Worm (Caenorhabditis elegans): Measurements from ENCODE around the gene ttr-33.

The ttr-33 gene

DNA sequence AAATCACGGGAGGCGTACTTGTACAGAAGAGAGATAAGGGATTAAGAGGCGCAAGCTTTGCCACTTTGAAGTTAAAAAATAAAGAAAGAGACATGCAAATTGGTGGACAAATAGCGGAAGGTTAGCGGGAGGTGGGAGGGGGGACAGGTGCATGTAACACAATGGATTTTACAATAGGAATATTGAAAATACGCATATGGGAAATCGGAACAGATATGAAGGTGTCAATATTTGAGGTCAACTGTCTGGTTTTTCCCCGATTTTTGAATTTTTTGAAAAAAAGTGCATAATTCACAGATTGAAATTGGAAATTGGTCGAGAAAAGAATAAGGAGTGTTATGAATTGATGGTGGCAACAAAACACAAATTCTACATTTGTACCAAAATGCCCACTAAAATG lies 24.1 kb upstream of the ttr-33 start, which contains the start of gene C37C3.17:
C37C3.17 (minus strand) TSS at position 101 of the 400 bp plus-strand sequence.
- no peak for TF ChIP-seq cog-1 (tag; optimal IDR thresholded peaks at IDR 0.05)
- TF ChIP-seq T22C8.4 (GFP tag; IDR thresholded peaks at IDR 0.05), result no peak
- TF ChIP-seq flt-1 (GFP tag; IDR thresholded peaks at IDR 0.05), result no peak
- no peak for TF ChIP-seq ref-1 (GFP tag; conservative IDR thresholded peaks at IDR 0.05)
- TF ChIP-seq med-1 (GFP tag; optimal IDR thresholded peaks at IDR 0.05; ENCODE audit: insufficient read depth), result no peak
- no peak for TF ChIP-seq ztf-23 (GFP tag; IDR thresholded peaks at IDR 0.05)
- no peak for TF ChIP-seq ztf-29 (GFP tag; IDR thresholded peaks at IDR 0.05)
- no peak for TF ChIP-seq klf-2 (GFP tag; conservative IDR thresholded peaks at IDR 0.05)
- TF ChIP-seq tab-1 (GFP tag; IDR thresholded peaks at IDR 0.05), result no peak

DNA sequence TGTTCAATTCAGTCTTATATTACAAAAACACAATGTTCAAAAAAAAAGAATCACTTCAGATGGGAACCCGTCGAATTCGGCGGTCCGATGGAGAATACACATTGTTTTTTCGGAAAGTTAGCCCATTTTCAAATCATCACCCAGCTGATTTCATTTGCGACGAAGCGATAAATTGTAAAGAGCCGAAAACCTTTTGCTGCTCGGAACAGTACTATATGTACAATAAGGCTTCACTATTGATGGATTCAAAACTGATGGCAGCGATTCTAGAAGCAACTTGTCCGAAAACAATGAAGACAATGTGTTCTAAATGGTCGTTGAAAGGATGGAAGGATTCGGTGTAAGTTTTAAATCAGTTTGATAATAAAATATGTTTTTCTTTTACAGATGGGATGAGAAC lies 20.2 kb upstream of the ttr-33 start, which contains the start of gene C37C3.1:
C37C3.1 (plus strand) TSS at position 33 of the 400 bp plus-strand sequence.
- TF ChIP-seq med-1 (GFP tag; optimal IDR thresholded peaks at IDR 0.05; ENCODE audit: insufficient read depth) (no peak), klf-2 (GFP tag; conservative IDR thresholded peaks at IDR 0.05) (no peak), tab-1 (GFP tag; IDR thresholded peaks at IDR 0.05) (no peak), ref-1 (GFP tag; conservative IDR thresholded peaks at IDR 0.05) (no peak), T22C8.4 (GFP tag; IDR thresholded peaks at IDR 0.05) (no peak), cog-1 (tag; optimal IDR thresholded peaks at IDR 0.05) (no peak), ztf-29 (GFP tag; IDR thresholded peaks at IDR 0.05) (no peak), flt-1 (GFP tag; IDR thresholded peaks at IDR 0.05) (no peak), ztf-23 (GFP tag; IDR thresholded peaks at IDR 0.05) (no peak)

ce11 chrV:7856641-7857040 lies 18.9 kb upstream of the ttr-33 start:
- TF ChIP-seq klf-2 (GFP tag; conservative IDR thresholded peaks at IDR 0.05), result no peak
- no peak for TF ChIP-seq flt-1 (GFP tag; IDR thresholded peaks at IDR 0.05)
- no peak for TF ChIP-seq ztf-23 (GFP tag; IDR thresholded peaks at IDR 0.05)
- TF ChIP-seq T22C8.4 (GFP tag; IDR thresholded peaks at IDR 0.05), result no peak
- TF ChIP-seq tab-1 (GFP tag; IDR thresholded peaks at IDR 0.05), result no peak
- no peak for TF ChIP-seq cog-1 (tag; optimal IDR thresholded peaks at IDR 0.05)

- no peak for TF ChIP-seq ztf-23 (GFP tag; IDR thresholded peaks at IDR 0.05)
- no peak for TF ChIP-seq ref-1 (GFP tag; conservative IDR thresholded peaks at IDR 0.05)
- no peak for TF ChIP-seq tab-1 (GFP tag; IDR thresholded peaks at IDR 0.05)
- TF ChIP-seq ztf-29 (GFP tag; IDR thresholded peaks at IDR 0.05), result no peak
- TF ChIP-seq klf-2 (GFP tag; conservative IDR thresholded peaks at IDR 0.05), result no peak
- TF ChIP-seq T22C8.4 (GFP tag; IDR thresholded peaks at IDR 0.05), result no peak
- TF ChIP-seq cog-1 (tag; optimal IDR thresholded peaks at IDR 0.05), result no peak
- no peak for TF ChIP-seq med-1 (GFP tag; optimal IDR thresholded peaks at IDR 0.05; ENCODE audit: insufficient read depth)
- no peak for TF ChIP-seq flt-1 (GFP tag; IDR thresholded peaks at IDR 0.05)
Measured at ce11 chrV:7855382-7855994, 17.8 kb upstream of the ttr-33 start, which contains the start of gene C37C3.2. C37C3.2 (plus strand) TSS chrV:7855944.

ce11 chrV:7854603-7855002 lies 16.9 kb upstream of the ttr-33 start, which contains the start of the genes C37C3.9 and C37C3.18:
C37C3.9 (minus strand) TSS chrV:7854700.
C37C3.18 (plus strand) TSS chrV:7854993.
- TF ChIP-seq flt-1 (GFP tag; IDR thresholded peaks at IDR 0.05), result 0 out of 2 replicates have a peak, but pooled peaks have one; percentile 49
- no peak for TF ChIP-seq T22C8.4 (GFP tag; IDR thresholded peaks at IDR 0.05)
- 0 out of 2 replicates have a peak, but pooled peaks have one; percentile 42 for TF ChIP-seq tab-1 (GFP tag; IDR thresholded peaks at IDR 0.05)
- peak; percentile 30 for TF ChIP-seq cog-1 (tag; optimal IDR thresholded peaks at IDR 0.05)
- no peak for TF ChIP-seq ztf-23 (GFP tag; IDR thresholded peaks at IDR 0.05)

- TF ChIP-seq flt-1 (GFP tag; IDR thresholded peaks at IDR 0.05) (no peak), ref-1 (GFP tag; conservative IDR thresholded peaks at IDR 0.05) (no peak), ztf-23 (GFP tag; IDR thresholded peaks at IDR 0.05) (no peak), tab-1 (GFP tag; IDR thresholded peaks at IDR 0.05) (no peak), ztf-29 (GFP tag; IDR thresholded peaks at IDR 0.05) (no peak), med-1 (GFP tag; optimal IDR thresholded peaks at IDR 0.05; ENCODE audit: insufficient read depth) (no peak), cog-1 (tag; optimal IDR thresholded peaks at IDR 0.05) (no peak)
Measured at ce11 chrV:7853900-7854299, 16.2 kb upstream of the ttr-33 start.

ce11 chrV:7852078-7852477 lies 14.4 kb upstream of the ttr-33 start:
- TF ChIP-seq med-1 (GFP tag; optimal IDR thresholded peaks at IDR 0.05; ENCODE audit: insufficient read depth) (no peak), flt-1 (GFP tag; IDR thresholded peaks at IDR 0.05) (no peak), ztf-29 (GFP tag; IDR thresholded peaks at IDR 0.05) (no peak), tab-1 (GFP tag; IDR thresholded peaks at IDR 0.05) (no peak), cog-1 (tag; optimal IDR thresholded peaks at IDR 0.05) (no peak), ztf-23 (GFP tag; IDR thresholded peaks at IDR 0.05) (no peak)

- TF ChIP-seq ztf-23 (GFP tag; IDR thresholded peaks at IDR 0.05) (no peak), cog-1 (tag; optimal IDR thresholded peaks at IDR 0.05) (peak; percentile 1), klf-2 (GFP tag; conservative IDR thresholded peaks at IDR 0.05) (no peak)
Measured at ce11 chrV:7848251-7848650, 10.5 kb upstream of the ttr-33 start.

DNA sequence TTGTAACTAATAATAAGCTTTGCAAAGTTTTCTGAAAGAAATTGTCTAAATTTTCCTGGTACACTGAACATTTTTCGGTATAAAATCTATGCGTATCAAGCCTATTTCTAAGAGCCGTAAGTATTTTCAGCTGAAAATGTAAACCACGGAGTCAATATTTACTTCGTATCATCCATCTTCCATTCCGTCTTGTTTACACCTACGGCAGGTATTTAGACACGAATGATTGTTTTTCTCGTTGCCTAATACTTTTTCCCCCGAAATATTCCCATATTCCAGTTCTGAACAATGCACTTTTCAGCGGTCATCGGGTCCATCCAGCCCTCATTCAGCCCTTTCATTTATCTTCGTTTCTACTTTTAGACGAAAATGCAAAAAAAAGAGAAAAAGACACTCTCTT lies 10.0 kb upstream of the ttr-33 start:
- TF ChIP-seq ref-1 (GFP tag; conservative IDR thresholded peaks at IDR 0.05), result no peak
- TF ChIP-seq ztf-29 (GFP tag; IDR thresholded peaks at IDR 0.05), result no peak
- no peak for TF ChIP-seq med-1 (GFP tag; optimal IDR thresholded peaks at IDR 0.05; ENCODE audit: insufficient read depth)
- TF ChIP-seq ztf-23 (GFP tag; IDR thresholded peaks at IDR 0.05), result no peak
- no peak for TF ChIP-seq flt-1 (GFP tag; IDR thresholded peaks at IDR 0.05)
- no peak for TF ChIP-seq klf-2 (GFP tag; conservative IDR thresholded peaks at IDR 0.05)
- TF ChIP-seq cog-1 (tag; optimal IDR thresholded peaks at IDR 0.05), result no peak
- TF ChIP-seq T22C8.4 (GFP tag; IDR thresholded peaks at IDR 0.05), result no peak
- no peak for TF ChIP-seq tab-1 (GFP tag; IDR thresholded peaks at IDR 0.05)

DNA sequence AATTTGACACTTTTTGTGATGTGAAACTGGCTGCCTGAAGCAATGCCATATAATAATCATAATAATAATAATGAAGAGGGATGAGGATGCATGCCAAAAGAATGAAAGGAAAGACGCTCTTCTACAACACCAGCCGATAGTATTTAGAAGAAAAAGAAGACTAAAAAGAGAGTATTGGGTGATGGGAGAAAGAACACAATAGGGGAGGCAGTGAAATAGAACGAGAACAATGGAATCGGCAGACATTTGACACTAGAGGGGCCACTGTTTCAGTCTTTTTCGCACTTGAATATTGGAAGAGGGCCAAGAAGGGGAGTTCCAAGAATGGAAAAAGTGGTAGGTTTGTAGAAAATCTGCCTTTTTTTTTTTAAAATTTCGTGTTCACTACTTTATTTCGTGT lies 9.5 kb upstream of the ttr-33 start, which contains the start of gene memo-1:
memo-1 (minus strand) TSS at position 2 of the 400 bp plus-strand sequence.
- TF ChIP-seq klf-2 (GFP tag; conservative IDR thresholded peaks at IDR 0.05) (no peak), cog-1 (tag; optimal IDR thresholded peaks at IDR 0.05) (no peak), ztf-29 (GFP tag; IDR thresholded peaks at IDR 0.05) (no peak), med-1 (GFP tag; optimal IDR thresholded peaks at IDR 0.05; ENCODE audit: insufficient read depth) (no peak)
